Fruit fly (Drosophila melanogaster) whole organism, embryonic: ENCODE data around the gene CG2972.

Experiments
- BEAF-32 ChIP-seq: fragments of 200-800 bp; sonication (Bioruptor generic); optimal IDR thresholded peaks from 3 replicates; lab custom pipeline; 2017; ENCODE audit warnings: missing biosample characterization, missing genetic modification characterization, mild to moderate bottlenecking, moderate library complexity, missing genetic modification reagents
- Bgb ChIP-seq: fragments of 200-800 bp; sonication (Bioruptor generic); IDR thresholded peaks from 2 replicates; pipeline ENCODE4 v1.3.6; 2022; ENCODE audit warnings: missing biosample characterization, missing genetic modification characterization; ENCODE audit not compliant: partially characterized antibody
- CG13287 ChIP-seq: fragments of 200-800 bp; sonication (Bioruptor generic); IDR thresholded peaks from 2 replicates; pipeline ENCODE4 v1.3.6; 2022; ENCODE audit warnings: missing biosample characterization, missing genetic modification characterization; ENCODE audit not compliant: partially characterized antibody
- CG13624 ChIP-seq: fragments of 200-800 bp; sonication (Bioruptor generic); optimal IDR thresholded peaks from 2 replicates; lab custom pipeline; 2016; ENCODE audit warnings: missing biosample characterization, missing genetic modification characterization
- CG15073 ChIP-seq: fragments of 200-800 bp; sonication (Bioruptor generic); optimal IDR thresholded peaks from 2 replicates; lab custom pipeline; 2016; ENCODE audit warnings: missing biosample characterization, missing genetic modification characterization
- CG17328 ChIP-seq: fragments of 200-800 bp; sonication (Bioruptor generic); IDR thresholded peaks from 2 replicates; pipeline ENCODE4 v1.3.6; 2022; ENCODE audit warnings: missing biosample characterization, missing genetic modification characterization
- CG17385 ChIP-seq: fragments of 200-800 bp; sonication (Bioruptor generic); optimal IDR thresholded peaks from 3 replicates; lab custom pipeline; 2018; ENCODE audit warnings: missing biosample characterization, mild to moderate bottlenecking, missing genetic modification characterization
- CG34422 ChIP-seq: fragments of 200-800 bp; sonication (Bioruptor generic); IDR thresholded peaks from 3 replicates; pipeline ENCODE4 v1.3.6; 2022; ENCODE audit warnings: missing biosample characterization, missing genetic modification characterization
- CG4617 ChIP-seq: fragments of 200-800 bp; sonication (Bioruptor generic); optimal IDR thresholded peaks from 3 replicates; lab custom pipeline; 2016; ENCODE audit warnings: missing biosample characterization, missing genetic modification characterization, borderline replicate concordance
- CG4707 ChIP-seq: fragments of 200-800 bp; sonication (Bioruptor generic); optimal IDR thresholded peaks from 2 replicates; lab custom pipeline; 2018; ENCODE audit warnings: missing biosample characterization, mild to moderate bottlenecking, missing genetic modification characterization, moderate library complexity
- CG5180 ChIP-seq: fragments of 200-800 bp; sonication (Bioruptor generic); optimal IDR thresholded peaks from 3 replicates; lab custom pipeline; 2017; ENCODE audit warnings: missing biosample characterization, missing genetic modification characterization, mild to moderate bottlenecking, moderate library complexity, missing genetic modification reagents
- CG7987 ChIP-seq: fragments of 200-800 bp; sonication (Bioruptor generic); optimal IDR thresholded peaks from 2 replicates; lab custom pipeline; 2018; ENCODE audit warnings: missing biosample characterization, mild to moderate bottlenecking, missing genetic modification characterization, moderate library complexity
- Deaf1 ChIP-seq: fragments of 200-800 bp; optimal IDR thresholded peaks from 3 replicates; lab custom pipeline; 2019; ENCODE audit warnings: missing biosample characterization, mild to moderate bottlenecking, missing genetic modification characterization, moderate library complexity
- Dll ChIP-seq: fragments of 200-800 bp; sonication (Bioruptor generic); IDR thresholded peaks from 4 replicates; pipeline ENCODE4 v1.3.6; 2022; ENCODE audit warnings: missing biosample characterization, missing genetic modification characterization; ENCODE audit not compliant: partially characterized antibody
- Eip74EF ChIP-seq, 2 experiments: fragments of 200-800 bp in 1 of 2; fragments of >200 bp in 1 of 2; sonication (Bioruptor generic) in 1 of 2; optimal IDR thresholded peaks; 2 replicates each; lab custom pipeline; 2017 to 2019; ENCODE audit warnings: missing biosample characterization in 2 of 2, missing genetic modification characterization in 2 of 2, mild to moderate bottlenecking in 1 of 2, moderate library complexity in 1 of 2
- H15 ChIP-seq: fragments of 200-800 bp; sonication (Bioruptor generic); IDR thresholded peaks from 3 replicates; pipeline ENCODE4 v1.3.6; 2022; ENCODE audit warnings: missing biosample characterization, missing genetic modification characterization
- HLH4C ChIP-seq: fragments of 200-800 bp; sonication (Bioruptor generic); IDR thresholded peaks from 3 replicates; pipeline ENCODE4 v1.3.6; 2022; ENCODE audit warnings: missing biosample characterization, missing genetic modification characterization; ENCODE audit not compliant: partially characterized antibody
- HLH54F ChIP-seq: fragments of 200-800 bp; sonication (Bioruptor generic); optimal IDR thresholded peaks from 3 replicates; lab custom pipeline; 2016; ENCODE audit warnings: missing biosample characterization, missing genetic modification characterization
- Jarid2 ChIP-seq: fragments of 200-800 bp; sonication (Bioruptor generic); optimal IDR thresholded peaks from 3 replicates; lab custom pipeline; 2017; ENCODE audit warnings: mild to moderate bottlenecking, missing biosample characterization, missing genetic modification reagents, missing genetic modification characterization
- MBD-R2 ChIP-seq: fragments of 200-800 bp; sonication (Bioruptor generic); IDR thresholded peaks from 2 replicates; pipeline ENCODE4 v1.3.6; 2022; ENCODE audit warnings: missing biosample characterization, missing genetic modification characterization
- Med ChIP-seq: fragments of 200-800 bp; sonication (Bioruptor generic); peaks from one replicate; lab custom pipeline; 2016; ENCODE audit warnings: missing biosample characterization, missing genetic modification characterization, mild to moderate bottlenecking, inconsistent platforms, moderate library complexity
- Opbp ChIP-seq: fragments of 200-800 bp; sonication (Bioruptor generic); IDR thresholded peaks from 3 replicates; pipeline ENCODE4 v1.3.6; 2022; ENCODE audit warnings: missing biosample characterization, missing genetic modification characterization; ENCODE audit not compliant: partially characterized antibody
- Sin3A ChIP-seq: fragments of >200 bp; optimal IDR thresholded peaks from 2 replicates; lab custom pipeline; 2018
- Trl ChIP-seq, 3 experiments: fragments of >200 bp in 2 of 3; fragments of 200-800 bp in 1 of 3; sonication (Bioruptor generic) in 1 of 3; optimal IDR thresholded peaks; 2 replicates in 1 of 3; 3 replicates in 2 of 3; lab custom pipeline; 2016 to 2017; ENCODE audit warnings: missing biosample characterization in 1 of 3, missing genetic modification characterization in 1 of 3
- amos ChIP-seq: fragments of 200-800 bp; sonication (Bioruptor generic); IDR thresholded peaks from 2 replicates; pipeline ENCODE4 v1.3.6; 2022; ENCODE audit warnings: missing biosample characterization, missing genetic modification characterization; ENCODE audit not compliant: partially characterized antibody
- ap ChIP-seq: fragments of 200-800 bp; sonication (Bioruptor generic); IDR thresholded peaks from 2 replicates; pipeline ENCODE4 v1.3.6; 2022; ENCODE audit warnings: missing biosample characterization, missing genetic modification characterization
- crol ChIP-seq: fragments of 200-800 bp; sonication (Bioruptor generic); IDR thresholded peaks from 2 replicates; pipeline ENCODE4 v1.3.6; 2022; ENCODE audit warnings: missing biosample characterization, missing genetic modification characterization
- dm ChIP-seq: fragments of 200-800 bp; sonication (Bioruptor generic); optimal IDR thresholded peaks from 3 replicates; lab custom pipeline; 2016; ENCODE audit warnings: missing biosample characterization, missing genetic modification characterization
- hb ChIP-seq: fragments of 200-800 bp; sonication (Bioruptor generic); IDR thresholded peaks from 3 replicates; pipeline ENCODE4 v1.3.6; 2022; ENCODE audit warnings: missing biosample characterization, missing genetic modification characterization; ENCODE audit not compliant: partially characterized antibody
- hbn ChIP-seq: fragments of 200-800 bp; sonication (Bioruptor generic); IDR thresholded peaks from 2 replicates; pipeline ENCODE4 v1.3.6; 2022; ENCODE audit warnings: missing biosample characterization, missing genetic modification characterization; ENCODE audit not compliant: partially characterized antibody
- her ChIP-seq: fragments of 200-800 bp; sonication (Bioruptor generic); optimal IDR thresholded peaks from 2 replicates; lab custom pipeline; 2016; ENCODE audit warnings: missing biosample characterization, missing genetic modification characterization
- inv ChIP-seq: fragments of 200-800 bp; sonication (Bioruptor generic); IDR thresholded peaks from 2 replicates; pipeline ENCODE4 v1.3.6; 2022; ENCODE audit warnings: missing biosample characterization, missing genetic modification characterization; ENCODE audit not compliant: partially characterized antibody
- jigr1 ChIP-seq: fragments of 200-800 bp; sonication (Bioruptor generic); IDR thresholded peaks from 3 replicates; pipeline ENCODE4 v1.3.6; 2022; ENCODE audit warnings: missing biosample characterization, missing genetic modification characterization
- nom ChIP-seq: fragments of 200-800 bp; sonication (Bioruptor generic); optimal IDR thresholded peaks from 2 replicates; lab custom pipeline; 2017; ENCODE audit warnings: missing biosample characterization, missing genetic modification characterization, mild to moderate bottlenecking, moderate library complexity, missing genetic modification reagents
- row ChIP-seq: fragments of 200-800 bp; sonication (Bioruptor generic); IDR thresholded peaks from 3 replicates; pipeline ENCODE4 v1.3.6; 2022; ENCODE audit warnings: missing biosample characterization, missing genetic modification characterization
- sens ChIP-seq: fragments of 200-800 bp; sonication (Bioruptor generic); peaks from one replicate; lab custom pipeline; 2016; ENCODE audit warnings: missing biosample characterization, missing genetic modification characterization
- sim ChIP-seq: fragments of 200-800 bp; sonication (Bioruptor generic); IDR thresholded peaks from 2 replicates; pipeline ENCODE4 v1.3.6; 2022; ENCODE audit warnings: missing biosample characterization, missing genetic modification characterization
- sug ChIP-seq: fragments of 200-800 bp; optimal IDR thresholded peaks from 2 replicates; lab custom pipeline; 2019; ENCODE audit warnings: missing biosample characterization, mild to moderate bottlenecking, missing genetic modification characterization, moderate library complexity
- tll ChIP-seq, 2 experiments: fragments of 200-800 bp in 1 of 2; fragments of >200 bp in 1 of 2; sonication (Bioruptor generic) in 1 of 2; optimal IDR thresholded peaks; 2 replicates each; lab custom pipeline; 2017 to 2019; ENCODE audit warnings: missing biosample characterization in 2 of 2, missing genetic modification characterization in 2 of 2, mild to moderate bottlenecking in 1 of 2, moderate library complexity in 1 of 2
- zfh1 ChIP-seq: fragments of 200-800 bp; sonication (Bioruptor generic); IDR thresholded peaks from 3 replicates; pipeline ENCODE4 v1.3.6; 2022; ENCODE audit warnings: missing biosample characterization, missing genetic modification characterization

The CG2972 gene

DNA sequence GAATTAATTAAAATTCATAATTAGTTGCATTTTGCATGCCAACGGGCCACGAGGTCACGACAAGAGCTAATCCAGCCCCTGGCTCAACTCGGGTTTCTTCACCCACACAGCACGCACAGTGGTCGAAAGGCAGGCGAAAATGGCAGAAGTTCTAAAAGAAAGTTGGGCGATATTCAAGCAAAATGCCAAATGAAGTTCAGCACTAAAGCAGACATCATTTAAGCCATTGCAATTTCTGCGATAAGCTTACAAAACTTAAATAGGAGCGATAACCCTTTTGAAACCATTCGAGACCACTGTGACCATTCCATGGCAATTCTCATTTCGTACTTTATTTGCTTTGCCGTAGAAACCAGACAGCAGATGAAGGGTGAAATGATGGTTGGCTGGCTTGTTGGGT, 15.4 kb upstream of the CG2972 start (continued):
- TF ChIP-seq CG4617 (no peak), CG4707 (GFP tag; lab: Kevin White, UChicago) (no peak), her (GFP tag; lab: Kevin White, UChicago) (peak; percentile 7), crol (GFP tag; lab: Robert Waterston, UW) (no peak)

DNA sequence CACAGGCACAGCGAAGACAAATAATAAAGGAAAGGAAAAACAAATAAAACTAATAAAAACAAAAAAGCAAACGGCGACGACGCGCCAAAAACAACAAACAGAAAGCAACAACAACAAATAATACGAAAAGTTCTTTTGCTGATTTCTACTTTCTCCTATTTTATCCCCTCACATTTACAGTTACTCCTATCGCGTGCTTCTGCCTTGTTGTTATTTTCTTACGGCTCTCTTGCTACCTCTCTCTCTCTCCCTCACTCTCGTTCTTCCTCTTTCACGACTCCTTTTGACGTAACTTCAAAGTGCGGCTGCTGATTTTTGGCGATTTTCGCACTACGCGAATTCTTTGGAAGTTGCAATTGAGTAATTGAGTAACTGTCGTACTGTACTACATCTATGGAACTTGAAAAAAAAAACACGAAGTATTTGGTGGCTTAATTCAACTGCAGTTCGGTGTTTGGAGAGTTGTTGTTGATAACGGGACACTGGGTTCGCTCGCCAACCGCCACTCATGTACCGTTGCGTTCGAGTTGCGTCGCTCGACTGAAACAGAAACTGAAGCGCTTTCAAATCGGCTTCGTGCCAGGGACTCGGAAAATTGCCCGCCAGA, 12.5 kb upstream of the CG2972 start, which contains the start of gene CG15312:
TSS of gene CG15312 (minus strand) at position 544 of the 607 bp plus-strand sequence.
- TF ChIP-seq hb (GFP tag; lab: Robert Waterston, UW) (no peak), CG17385 (GFP tag; lab: Kevin White, UChicago) (peak; percentile 6), Trl (optimal IDR thresholded peaks at IDR 0.05; lab: Kevin White, UChicago) (peak in 1 of 2 experiments; percentile 27), Trl (GFP tag; optimal IDR thresholded peaks at IDR 0.05; lab: Kevin White, UChicago) (no peak), dm (no peak), CG7987 (GFP tag; lab: Kevin White, UChicago) (no peak), sim (GFP tag; lab: Robert Waterston, UW) (no peak), Deaf1 (peak; percentile 75), CG13624 (GFP tag; lab: Kevin White, UChicago) (no peak), CG5180 (GFP tag; lab: Kevin White, UChicago) (peak; percentile 35), Dll (GFP tag; lab: Robert Waterston, UW) (no peak), Eip74EF (GFP tag; optimal IDR thresholded peaks at IDR 0.05; lab: Kevin White, UChicago) (no peak), H15 (GFP tag; lab: Robert Waterston, UW) (0 out of 3 replicates have a peak, but pooled peaks have one; percentile 16), CG15073 (no peak), sug (tag; lab: Kevin White, UChicago) (no peak), sens (GFP tag; lab: Kevin White, UChicago) (peak; percentile 4), zfh1 (GFP tag; lab: Robert Waterston, UW) (no peak), HLH54F (GFP tag; lab: Kevin White, UChicago) (no peak), ap (GFP tag; lab: Robert Waterston, UW) (no peak), Jarid2 (GFP tag; lab: Kevin White, UChicago) (peak; percentile 9)
- TF ChIP-seq, all 482 proteins: peak for 7

DNA sequence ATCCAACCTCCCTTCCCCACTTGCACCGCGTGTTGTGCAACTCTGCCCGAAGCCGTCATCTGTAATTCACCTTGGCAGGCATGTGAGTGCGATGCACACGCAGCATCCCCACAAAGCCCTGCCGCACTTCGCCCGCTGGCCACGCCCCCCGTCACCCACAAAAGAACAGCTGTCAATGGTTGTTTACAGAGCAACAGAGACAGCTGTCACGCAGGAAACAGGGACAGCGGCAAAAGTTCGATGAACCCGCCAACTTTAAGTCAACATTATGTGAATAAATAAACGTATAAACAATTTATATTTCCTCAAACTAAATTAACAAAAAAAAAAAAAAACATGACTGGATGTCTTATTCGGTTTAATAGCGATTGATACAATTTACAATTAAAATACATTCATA, 11.4 kb upstream of the CG2972 start:
- TF ChIP-seq crol (GFP tag; lab: Robert Waterston, UW) (peak; percentile 60), CG17328 (GFP tag; lab: Robert Waterston, UW) (no peak)

DNA sequence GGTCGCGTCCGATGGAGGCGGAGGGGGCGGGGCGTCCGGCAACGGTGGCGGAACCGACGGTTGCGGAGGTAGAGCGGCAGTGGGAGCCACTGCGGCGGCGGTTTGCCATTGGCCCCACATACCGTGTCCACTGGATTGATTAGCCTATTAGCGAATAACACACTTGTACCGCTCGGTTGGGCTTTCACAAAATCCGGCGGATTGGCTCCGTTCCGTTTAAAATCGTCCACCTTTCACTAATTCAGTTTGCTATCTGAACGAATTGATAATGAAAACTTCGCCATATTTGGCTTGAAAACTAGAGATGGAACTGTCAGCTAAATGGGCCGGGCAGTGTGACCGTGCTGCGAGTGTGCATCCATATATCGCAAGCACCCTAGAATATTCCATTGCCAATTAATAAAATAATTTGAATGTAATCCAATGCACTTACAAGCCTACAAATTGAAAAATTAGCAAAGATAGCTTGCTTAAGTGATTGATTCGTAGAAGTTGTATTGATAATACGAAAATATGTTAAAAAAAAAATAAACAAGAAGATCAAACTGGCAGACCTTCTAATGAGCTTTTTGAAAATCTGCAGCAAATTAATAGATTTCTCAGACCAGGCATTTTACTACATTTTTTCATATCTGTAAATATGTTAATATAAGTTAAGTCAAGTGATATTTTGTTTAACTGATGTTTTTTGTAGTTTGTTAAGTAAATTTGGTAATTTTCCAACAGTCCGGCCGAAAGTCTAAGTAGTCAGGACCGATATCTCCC, 587 bp upstream of the CG2972 start, which contains the start of gene ZAP3:
TSS of gene ZAP3 (minus strand) at position 308 of the 765 bp plus-strand sequence.
- TF ChIP-seq HLH4C (GFP tag; lab: Robert Waterston, UW) (peak; percentile 30; the same call in 2 of the 3 replicates), row (peak; percentile 67), MBD-R2 (GFP tag; lab: Robert Waterston, UW) (peak; percentile 35; the same call in 1 of the 2 replicates), CG13287 (peak; percentile 27; the same call in 1 of the 2 replicates), BEAF-32 (peak; percentile 70), nom (GFP tag; lab: Kevin White, UChicago) (peak; percentile 18), inv (peak; percentile 39; the same call in 1 of the 2 replicates), Sin3A (peak; percentile 22), Med (GFP tag; lab: Kevin White, UChicago) (peak; percentile 39), crol (GFP tag; lab: Robert Waterston, UW) (peak; percentile 86), Deaf1 (no peak), Bgb (peak; percentile 39; the same call in 1 of the 2 replicates), amos (GFP tag; lab: Robert Waterston, UW) (peak; percentile 67), tll (GFP tag; optimal IDR thresholded peaks at IDR 0.05; lab: Kevin White, UChicago) (no peak), CG34422 (GFP tag; lab: Robert Waterston, UW) (peak; percentile 28; the same call in 1 of the 3 replicates), jigr1 (0 out of 3 replicates have a peak, but pooled peaks have one; percentile 34), Opbp (GFP tag; lab: Robert Waterston, UW) (peak; percentile 52; the same call in 1 of the 3 replicates), hbn (GFP tag; lab: Robert Waterston, UW) (peak; percentile 31; the same call in 1 of the 2 replicates)
